In genomic region chr3L:6747127-6747526, dm6 we compare ENCODE assay signal across 1 fruit fly cellular context.
TF ChIP-seq lines count a peak whose summit lies in the region.

No protein-coding gene starts in this region.

TF ChIP-seq in whole organism, embryonic, 481 proteins besides CTCF, POLR2A, EP300 and RAD21 (continued from another document and continues in another):
- TF ChIP-seq kni (GFP tag; optimal IDR thresholded peaks at IDR 0.05; lab: Kevin White, UChicago) (no peak), shn (GFP tag; optimal IDR thresholded peaks at IDR 0.05; lab: Kevin White, UChicago) (peak; percentile 37), CG3065 (GFP tag; optimal IDR thresholded peaks at IDR 0.05; lab: Kevin White, UChicago) (no peak), BEAF-32 (GFP tag; optimal IDR thresholded peaks at IDR 0.05; lab: Kevin White, UChicago) (peak; percentile 58), nerfin-2 (GFP tag; IDR thresholded peaks at IDR 0.05; lab: Robert Waterston, UW; ENCODE audit: partially characterized antibody) (peak; percentile 41; the same call in 1 of the 2 replicates), CG31388 (GFP tag; optimal IDR thresholded peaks at IDR 0.05; lab: Kevin White, UChicago) (no peak), sug (tag; optimal IDR thresholded peaks at IDR 0.05; lab: Kevin White, UChicago) (peak; percentile 50), nerfin-1 (tag; optimal IDR thresholded peaks at IDR 0.05; lab: Kevin White, UChicago) (peak; percentile 98), Trl (optimal IDR thresholded peaks at IDR 0.05; lab: Kevin White, UChicago) (no peak), Trl (GFP tag; optimal IDR thresholded peaks at IDR 0.05; lab: Kevin White, UChicago) (peak; percentile 62), CG10209 (GFP tag; optimal IDR thresholded peaks at IDR 0.05; lab: Kevin White, UChicago) (peak; percentile 47), CG2889 (GFP tag; IDR thresholded peaks at IDR 0.05; lab: Robert Waterston, UW) (0 out of 3 replicates have a peak, but pooled peaks have one; percentile 22), CG30431 (GFP tag; optimal IDR thresholded peaks at IDR 0.05; lab: Kevin White, UChicago) (no peak), C15 (GFP tag; IDR thresholded peaks at IDR 0.05; lab: Robert Waterston, UW) (no peak), CG13287 (GFP tag; IDR thresholded peaks at IDR 0.05; lab: Robert Waterston, UW; ENCODE audit: partially characterized antibody) (peak; percentile 54; the same call in 1 of the 2 replicates), CG11504 (tag; optimal IDR thresholded peaks at IDR 0.05; lab: Kevin White, UChicago) (peak; percentile 61), nmo (GFP tag; optimal IDR thresholded peaks at IDR 0.05; lab: Kevin White, UChicago) (peak; percentile 81), slbo (GFP tag; IDR thresholded peaks at IDR 0.05; lab: Robert Waterston, UW) (peak; percentile 85), Ada2b (GFP tag; IDR thresholded peaks at IDR 0.05; lab: Robert Waterston, UW) (peak; percentile 62), Hr3 (GFP tag; optimal IDR thresholded peaks at IDR 0.05; lab: Kevin White, UChicago) (peak; percentile 50), crp (GFP tag; optimal IDR thresholded peaks at IDR 0.05; lab: Kevin White, UChicago) (peak in 1 of 2 experiments; percentile 61), CG18011 (GFP tag; optimal IDR thresholded peaks at IDR 0.05; lab: Kevin White, UChicago) (no peak), CG4328 (GFP tag; optimal IDR thresholded peaks at IDR 0.05; lab: Kevin White, UChicago) (no peak), Hr78 (GFP tag; optimal IDR thresholded peaks at IDR 0.05; lab: Kevin White, UChicago) (no peak), Dbx (GFP tag; IDR thresholded peaks at IDR 0.05; lab: Robert Waterston, UW) (peak; percentile 72), Nf-YC (tag; optimal IDR thresholded peaks at IDR 0.05; lab: Kevin White, UChicago) (peak; percentile 79), Atf-2 (GFP tag; optimal IDR thresholded peaks at IDR 0.05; lab: Kevin White, UChicago) (no peak), CG12942 (GFP tag; optimal IDR thresholded peaks at IDR 0.05; lab: Kevin White, UChicago) (peak; percentile 10), CG15073 (GFP tag; optimal IDR thresholded peaks at IDR 0.05; lab: Kevin White, UChicago) (no peak), Poxn (GFP tag; IDR thresholded peaks at IDR 0.05; lab: Robert Waterston, UW) (0 out of 2 replicates have a peak, but pooled peaks have one; percentile 12), CG1233 (GFP tag; optimal IDR thresholded peaks at IDR 0.05; lab: Kevin White, UChicago) (no peak), CG7556 (GFP tag; optimal IDR thresholded peaks at IDR 0.05; lab: Kevin White, UChicago) (no peak), gcm (GFP tag; optimal IDR thresholded peaks at IDR 0.05; lab: Kevin White, UChicago) (no peak), CG18262 (tag; optimal IDR thresholded peaks at IDR 0.05; lab: Kevin White, UChicago) (peak; percentile 35), E2f2 (GFP tag; IDR thresholded peaks at IDR 0.05; lab: Robert Waterston, UW) (peak; percentile 39), CG10366 (GFP tag; IDR thresholded peaks at IDR 0.05; lab: Robert Waterston, UW) (peak; percentile 38), pros (GFP tag; optimal IDR thresholded peaks at IDR 0.05; lab: Kevin White, UChicago) (no peak), CG4854 (GFP tag; optimal IDR thresholded peaks at IDR 0.05; lab: Kevin White, UChicago) (peak; percentile 12), CG14014 (GFP tag; IDR thresholded peaks at IDR 0.05; lab: Robert Waterston, UW) (peak; percentile 73), CG17802 (tag; optimal IDR thresholded peaks at IDR 0.05; lab: Kevin White, UChicago) (no peak), Antp (GFP tag; optimal IDR thresholded peaks at IDR 0.05; lab: Kevin White, UChicago) (peak; percentile 49), CG16815 (GFP tag; optimal IDR thresholded peaks at IDR 0.05; lab: Kevin White, UChicago) (no peak), NK7.1 (GFP tag; optimal IDR thresholded peaks at IDR 0.05; lab: Kevin White, UChicago) (no peak), CG10565 (GFP tag; optimal IDR thresholded peaks at IDR 0.05; lab: Kevin White, UChicago) (no peak), MTF-1 (GFP tag; optimal IDR thresholded peaks at IDR 0.05; lab: Kevin White, UChicago; ENCODE audit: borderline replicate concordance) (no peak), CG6813 (GFP tag; optimal IDR thresholded peaks at IDR 0.05; lab: Kevin White, UChicago) (peak; percentile 21), gem (tag; optimal IDR thresholded peaks at IDR 0.05; lab: Kevin White, UChicago) (peak; percentile 65), Hr39 (optimal IDR thresholded peaks at IDR 0.05; lab: Kevin White, UChicago) (no peak), CG18764 (GFP tag; optimal IDR thresholded peaks at IDR 0.05; lab: Kevin White, UChicago) (no peak), CG12659 (GFP tag; optimal IDR thresholded peaks at IDR 0.05; lab: Kevin White, UChicago) (peak; percentile 84), CG1832 (GFP tag; optimal IDR thresholded peaks at IDR 0.05; lab: Kevin White, UChicago) (no peak), CG16863 (GFP tag; optimal IDR thresholded peaks at IDR 0.05; lab: Kevin White, UChicago) (no peak), CG13123 (GFP tag; optimal IDR thresholded peaks at IDR 0.05; lab: Kevin White, UChicago) (no peak), CG2712 (tag; optimal IDR thresholded peaks at IDR 0.05; lab: Kevin White, UChicago) (peak; percentile 66), nau (GFP tag; optimal IDR thresholded peaks at IDR 0.05; lab: Kevin White, UChicago) (no peak), Hey (tag; optimal IDR thresholded peaks at IDR 0.05; lab: Kevin White, UChicago) (no peak), CG9932 (GFP tag; IDR thresholded peaks at IDR 0.05; lab: Robert Waterston, UW) (peak; percentile 84), D19A (tag; optimal IDR thresholded peaks at IDR 0.05; lab: Kevin White, UChicago) (peak; percentile 32), onecut (GFP tag; IDR thresholded peaks at IDR 0.05; lab: Robert Waterston, UW) (peak; percentile 46), CG15601 (tag; optimal IDR thresholded peaks at IDR 0.05; lab: Kevin White, UChicago) (peak; percentile 8), sima (GFP tag; optimal IDR thresholded peaks at IDR 0.05; lab: Kevin White, UChicago) (no peak), Sry-β (GFP tag; optimal IDR thresholded peaks at IDR 0.05; lab: Kevin White, UChicago) (peak; percentile 93), bowl (GFP tag; IDR thresholded peaks at IDR 0.05; lab: Robert Waterston, UW) (peak; percentile 62; the same call in 1 of the 2 replicates), abd-A (tag; optimal IDR thresholded peaks at IDR 0.05; lab: Kevin White, UChicago) (peak; percentile 23), CG2129 (GFP tag; IDR thresholded peaks at IDR 0.05; lab: Robert Waterston, UW; ENCODE audit: partially characterized antibody) (no peak), CG14441 (GFP tag; IDR thresholded peaks at IDR 0.05; lab: Robert Waterston, UW) (peak; percentile 48), CG2120 (GFP tag; optimal IDR thresholded peaks at IDR 0.05; lab: Kevin White, UChicago) (peak; percentile 70), CG2875 (GFP tag; optimal IDR thresholded peaks at IDR 0.05; lab: Kevin White, UChicago) (no peak), CG11695 (GFP tag; IDR thresholded peaks at IDR 0.05; lab: Robert Waterston, UW) (peak; percentile 19; the same call in 1 of the 3 replicates), Myb (GFP tag; optimal IDR thresholded peaks at IDR 0.05; lab: Kevin White, UChicago) (peak; percentile 16), Ets97D (GFP tag; optimal IDR thresholded peaks at IDR 0.05; lab: Kevin White, UChicago) (peak; percentile 59), ssp (GFP tag; IDR thresholded peaks at IDR 0.05; lab: Robert Waterston, UW) (peak; percentile 41; the same call in 1 of the 2 replicates), CG17328 (GFP tag; IDR thresholded peaks at IDR 0.05; lab: Robert Waterston, UW) (peak; percentile 47; the same call in 1 of the 2 replicates), MBD-R2 (GFP tag; IDR thresholded peaks at IDR 0.05; lab: Robert Waterston, UW) (peak; percentile 79), cad (GFP tag; optimal IDR thresholded peaks at IDR 0.05; lab: Kevin White, UChicago) (no peak), CG15269 (tag; optimal IDR thresholded peaks at IDR 0.05; lab: Kevin White, UChicago) (peak; percentile 39), CG7372 (GFP tag; IDR thresholded peaks at IDR 0.05; lab: Robert Waterston, UW) (peak; percentile 53; the same call in 1 of the 2 replicates), CG2202 (tag; optimal IDR thresholded peaks at IDR 0.05; lab: Kevin White, UChicago) (no peak), CG1647 (GFP tag; optimal IDR thresholded peaks at IDR 0.05; lab: Kevin White, UChicago) (no peak), tap (tag; optimal IDR thresholded peaks at IDR 0.05; lab: Kevin White, UChicago) (no peak), CG15514 (GFP tag; optimal IDR thresholded peaks at IDR 0.05; lab: Kevin White, UChicago) (peak; percentile 42), Hmr (GFP tag; optimal IDR thresholded peaks at IDR 0.05; lab: Kevin White, UChicago) (peak; percentile 56), Eip74EF (GFP tag; optimal IDR thresholded peaks at IDR 0.05; lab: Kevin White, UChicago) (no peak), CG33557 (GFP tag; optimal IDR thresholded peaks at IDR 0.05; lab: Kevin White, UChicago) (peak; percentile 9), wek (GFP tag; optimal IDR thresholded peaks at IDR 0.05; lab: Kevin White, UChicago) (no peak), CG2116 (GFP tag; optimal IDR thresholded peaks at IDR 0.05; lab: Kevin White, UChicago) (peak; percentile 95), ase (GFP tag; IDR thresholded peaks at IDR 0.05; lab: Robert Waterston, UW) (peak; percentile 25; the same call in 1 of the 3 replicates), CG8089 (GFP tag; optimal IDR thresholded peaks at IDR 0.05; lab: Kevin White, UChicago) (no peak), CG5180 (GFP tag; optimal IDR thresholded peaks at IDR 0.05; lab: Kevin White, UChicago) (no peak), CG1792 (GFP tag; optimal IDR thresholded peaks at IDR 0.05; lab: Kevin White, UChicago) (no peak), CG8765 (GFP tag; IDR thresholded peaks at IDR 0.05; lab: Robert Waterston, UW) (peak; percentile 30; the same call in 1 of the 2 replicates), gfzf (GFP tag; optimal IDR thresholded peaks at IDR 0.05; lab: Kevin White, UChicago) (peak; percentile 9), CG3838 (GFP tag; optimal IDR thresholded peaks at IDR 0.05; lab: Kevin White, UChicago) (no peak), CG11560 (tag; IDR thresholded peaks at IDR 0.05; lab: Robert Waterston, UW) (no peak), CG9437 (GFP tag; optimal IDR thresholded peaks at IDR 0.05; lab: Kevin White, UChicago) (peak; percentile 12), CG12299 (tag; optimal IDR thresholded peaks at IDR 0.05; lab: Kevin White, UChicago) (no peak), Med (GFP tag; lab: Kevin White, UChicago) (peak; percentile 91), lab (GFP tag; optimal IDR thresholded peaks at IDR 0.05; lab: Kevin White, UChicago) (peak; percentile 43), vvl (GFP tag; IDR thresholded peaks at IDR 0.05; lab: Robert Waterston, UW) (peak; percentile 94), CG34422 (GFP tag; IDR thresholded peaks at IDR 0.05; lab: Robert Waterston, UW) (peak; percentile 86), CG3281 (GFP tag; optimal IDR thresholded peaks at IDR 0.05; lab: Kevin White, UChicago) (peak; percentile 6), CG11093 (GFP tag; IDR thresholded peaks at IDR 0.05; lab: Robert Waterston, UW) (no peak), Six4 (GFP tag; optimal IDR thresholded peaks at IDR 0.05; lab: Kevin White, UChicago) (peak; percentile 8), hkb (optimal IDR thresholded peaks at IDR 0.05; lab: Kevin White, UChicago) (no peak), hkb (GFP tag; IDR thresholded peaks at IDR 0.05; lab: Robert Waterston, UW) (peak; percentile 65), Usf (GFP tag; optimal IDR thresholded peaks at IDR 0.05; lab: Kevin White, UChicago) (no peak), CG6254 (GFP tag; optimal IDR thresholded peaks at IDR 0.05; lab: Kevin White, UChicago) (no peak), aop (GFP tag; IDR thresholded peaks at IDR 0.05; lab: Robert Waterston, UW) (0 out of 2 replicates have a peak, but pooled peaks have one; percentile 4), row (GFP tag; IDR thresholded peaks at IDR 0.05; lab: Robert Waterston, UW) (peak; percentile 91), Nf-YB (GFP tag; optimal IDR thresholded peaks at IDR 0.05; lab: Kevin White, UChicago) (peak; percentile 49), sisA (GFP tag; IDR thresholded peaks at IDR 0.05; lab: Robert Waterston, UW) (peak; percentile 45; the same call in 1 of the 2 replicates), tx (GFP tag; optimal IDR thresholded peaks at IDR 0.05; lab: Kevin White, UChicago) (peak; percentile 8), CG15011 (GFP tag; optimal IDR thresholded peaks at IDR 0.05; lab: Kevin White, UChicago) (no peak), CG8924 (tag; optimal IDR thresholded peaks at IDR 0.05; lab: Kevin White, UChicago) (peak; percentile 26), ttk (GFP tag; IDR thresholded peaks at IDR 0.05; lab: Robert Waterston, UW) (peak; percentile 13; the same call in 1 of the 2 replicates), Spps (tag; optimal IDR thresholded peaks at IDR 0.05; lab: Kevin White, UChicago) (no peak), CG3847 (GFP tag; IDR thresholded peaks at IDR 0.05; lab: Robert Waterston, UW) (peak; percentile 83), CG18619 (GFP tag; optimal IDR thresholded peaks at IDR 0.05; lab: Kevin White, UChicago) (peak; percentile 40), al (GFP tag; IDR thresholded peaks at IDR 0.05; lab: Robert Waterston, UW) (peak; percentile 43; the same call in 1 of the 2 replicates), pum (GFP tag; optimal IDR thresholded peaks at IDR 0.05; lab: Kevin White, UChicago) (peak; percentile 35), CG10654 (GFP tag; optimal IDR thresholded peaks at IDR 0.05; lab: Kevin White, UChicago) (peak; percentile 14), CG17385 (GFP tag; optimal IDR thresholded peaks at IDR 0.05; lab: Kevin White, UChicago) (peak; percentile 97), dan (GFP tag; IDR thresholded peaks at IDR 0.05; lab: Robert Waterston, UW) (no peak), CG3995 (GFP tag; optimal IDR thresholded peaks at IDR 0.05; lab: Kevin White, UChicago) (peak; percentile 50), Pdp1 (GFP tag; optimal IDR thresholded peaks at IDR 0.05; lab: Kevin White, UChicago) (peak in 1 of 2 experiments; percentile 57), NC2β (GFP tag; optimal IDR thresholded peaks at IDR 0.05; lab: Kevin White, UChicago) (peak; percentile 48), CG13894 (tag; optimal IDR thresholded peaks at IDR 0.05; lab: Kevin White, UChicago) (peak; percentile 64), CG1602 (GFP tag; optimal IDR thresholded peaks at IDR 0.05; lab: Kevin White, UChicago) (peak; percentile 4), vfl (GFP tag; optimal IDR thresholded peaks at IDR 0.05; lab: Kevin White, UChicago) (peak; percentile 19), eyg (GFP tag; optimal IDR thresholded peaks at IDR 0.05; lab: Kevin White, UChicago) (no peak), ftz-f1 (GFP tag; optimal IDR thresholded peaks at IDR 0.05; lab: Kevin White, UChicago) (no peak), dm (GFP tag; optimal IDR thresholded peaks at IDR 0.05; lab: Kevin White, UChicago) (peak; percentile 94)
